Fruit fly (Drosophila melanogaster): Measurements from ENCODE around the gene CG14395.
A peak's percentile ranks its signal among the peaks of the same experiment; 100 is the strongest.

Gene CG14395

dm6 chr3R:12662531-12662930 is at the start of gene CG14395:
Gene CG14395 (plus strand): TSS chr3R:12662831.
- TF ChIP-seq dsf (GFP tag; optimal IDR thresholded peaks at IDR 0.05; ENCODE audit: borderline replicate concordance) (no peak), psq (GFP tag; optimal IDR thresholded peaks at IDR 0.05) (no peak), foxo (GFP tag; optimal IDR thresholded peaks at IDR 0.05) (no peak), ey (GFP tag; optimal IDR thresholded peaks at IDR 0.05) (no peak), Mio (GFP tag; optimal IDR thresholded peaks at IDR 0.05) (no peak)

- TF ChIP-seq tai (GFP tag; optimal IDR thresholded peaks at IDR 0.05) (no peak), br (GFP tag; optimal IDR thresholded peaks at IDR 0.05) (no peak), Hr83 (GFP tag; optimal IDR thresholded peaks at IDR 0.05; ENCODE audit: poor library complexity, severe bottlenecking) (no peak), dl (GFP tag; optimal IDR thresholded peaks at IDR 0.05; ENCODE audit: insufficient read depth in 1 of 2, partially characterized antibody in 2 of 2) (no peak), rgr (GFP tag; optimal IDR thresholded peaks at IDR 0.05) (no peak), Myc (optimal IDR thresholded peaks at IDR 0.05) (no peak), Abd-B (GFP tag; optimal IDR thresholded peaks at IDR 0.05) (no peak), Dif (GFP tag; optimal IDR thresholded peaks at IDR 0.05; ENCODE audit: partially characterized antibody) (no peak), Vsx2 (GFP tag; optimal IDR thresholded peaks at IDR 0.05; ENCODE audit: partially characterized antibody) (no peak), foxo (GFP tag; optimal IDR thresholded peaks at IDR 0.05) (no peak), fru (GFP tag; optimal IDR thresholded peaks at IDR 0.05) (no peak)
Observed at dm6 chr3R:12615553-12615952, 47.1 kb upstream of the CG14395 start.

dm6 chr3R:12622778-12623177 is 39.9 kb upstream of the CG14395 start:
- TF ChIP-seq Jra (GFP tag; optimal IDR thresholded peaks at IDR 0.05) (no peak), ey (GFP tag; optimal IDR thresholded peaks at IDR 0.05) (no peak), psq (GFP tag; optimal IDR thresholded peaks at IDR 0.05) (no peak), pan (optimal IDR thresholded peaks at IDR 0.05) (no peak), lola (GFP tag; optimal IDR thresholded peaks at IDR 0.05) (no peak), br (GFP tag; optimal IDR thresholded peaks at IDR 0.05) (no peak), Abd-B (GFP tag; optimal IDR thresholded peaks at IDR 0.05) (no peak), Dfd (GFP tag; optimal IDR thresholded peaks at IDR 0.05) (peak; percentile 94), GATAd (GFP tag; optimal IDR thresholded peaks at IDR 0.05) (no peak)

- TF ChIP-seq Abd-B (GFP tag; optimal IDR thresholded peaks at IDR 0.05) (no peak), Vsx2 (GFP tag; optimal IDR thresholded peaks at IDR 0.05; ENCODE audit: partially characterized antibody) (no peak), CrebA (GFP tag; optimal IDR thresholded peaks at IDR 0.05; ENCODE audit: borderline replicate concordance) (no peak), OdsH (GFP tag; optimal IDR thresholded peaks at IDR 0.05) (no peak), dsf (GFP tag; optimal IDR thresholded peaks at IDR 0.05; ENCODE audit: borderline replicate concordance) (no peak), jim (GFP tag; optimal IDR thresholded peaks at IDR 0.05) (no peak), fru (GFP tag; optimal IDR thresholded peaks at IDR 0.05) (no peak), pan (optimal IDR thresholded peaks at IDR 0.05) (no peak), woc (GFP tag; optimal IDR thresholded peaks at IDR 0.05) (no peak), Rel (GFP tag; optimal IDR thresholded peaks at IDR 0.05) (no peak), Rel (tag; optimal IDR thresholded peaks at IDR 0.05) (no peak), Jra (GFP tag; optimal IDR thresholded peaks at IDR 0.05) (no peak), psq (GFP tag; optimal IDR thresholded peaks at IDR 0.05) (no peak), Hnf4 (GFP tag; optimal IDR thresholded peaks at IDR 0.05) (no peak), h (GFP tag; optimal IDR thresholded peaks at IDR 0.05) (no peak), dl (GFP tag; optimal IDR thresholded peaks at IDR 0.05; ENCODE audit: insufficient read depth in 1 of 2, partially characterized antibody in 2 of 2) (no peak), brk (GFP tag; optimal IDR thresholded peaks at IDR 0.05) (no peak), br (GFP tag; optimal IDR thresholded peaks at IDR 0.05) (no peak), ey (GFP tag; optimal IDR thresholded peaks at IDR 0.05) (no peak)
Observed at dm6 chr3R:12624913-12625312, 37.7 kb upstream of the CG14395 start.

- TF ChIP-seq tai (GFP tag; optimal IDR thresholded peaks at IDR 0.05) (no peak), usp (GFP tag; optimal IDR thresholded peaks at IDR 0.05) (no peak), N (GFP tag; optimal IDR thresholded peaks at IDR 0.05) (no peak), br (GFP tag; optimal IDR thresholded peaks at IDR 0.05) (no peak), sv (GFP tag; optimal IDR thresholded peaks at IDR 0.05) (no peak), psq (GFP tag; optimal IDR thresholded peaks at IDR 0.05) (peak; percentile 94), foxo (GFP tag; optimal IDR thresholded peaks at IDR 0.05) (no peak), Myc (optimal IDR thresholded peaks at IDR 0.05) (no peak)
Observed at dm6 chr3R:12626674-12627382, 35.8 kb upstream of the CG14395 start.

All from whole organism, wandering third instar larva.